Worm (Caenorhabditis elegans): ENCODE measurements around the gene C04G6.4.
A peak's percentile ranks its signal among the peaks of the same experiment; 100 is the strongest.

The C04G6.4 gene

ce11 chrII:5093945-5094344 is 10.7 kb upstream of the C04G6.4 start, which contains the start of gene C04G6.13:
Gene C04G6.13, plus strand, starts transcription at chrII:5094245.
- no peak for TF ChIP-seq blmp-1 (tag; optimal IDR thresholded peaks at IDR 0.05)
- no peak for TF ChIP-seq lin-32 (GFP tag; optimal IDR thresholded peaks at IDR 0.05)
- TF ChIP-seq mep-1 (tag; optimal IDR thresholded peaks at IDR 0.05), result no peak
- no peak for TF ChIP-seq lsy-2 (tag; optimal IDR thresholded peaks at IDR 0.05)
- no peak for TF ChIP-seq snpc-4 (tag; optimal IDR thresholded peaks at IDR 0.05)
- no peak for TF ChIP-seq M03D4.4 (tag; optimal IDR thresholded peaks at IDR 0.05)
- TF ChIP-seq sem-2 (GFP tag; optimal IDR thresholded peaks at IDR 0.05), result no peak
- TF ChIP-seq ceh-39 (tag; optimal IDR thresholded peaks at IDR 0.05), result no peak
- no peak for TF ChIP-seq drap-1 (GFP tag; optimal IDR thresholded peaks at IDR 0.05)

- TF ChIP-seq ztf-11 (tag; optimal IDR thresholded peaks at IDR 0.05) (no peak), ham-2 (GFP tag; optimal IDR thresholded peaks at IDR 0.05) (peak; percentile 76), unc-62 (GFP tag; optimal IDR thresholded peaks at IDR 0.05) (no peak), snpc-4 (tag; optimal IDR thresholded peaks at IDR 0.05) (no peak), ceh-39 (tag; optimal IDR thresholded peaks at IDR 0.05) (no peak), ceh-43 (GFP tag; optimal IDR thresholded peaks at IDR 0.05) (no peak), elt-3 (tag; optimal IDR thresholded peaks at IDR 0.05) (no peak), mls-2 (tag; optimal IDR thresholded peaks at IDR 0.05) (peak; percentile 43), mep-1 (tag; optimal IDR thresholded peaks at IDR 0.05) (peak; percentile 45), nhr-237 (tag; optimal IDR thresholded peaks at IDR 0.05) (peak; percentile 69), cnd-1 (tag; optimal IDR thresholded peaks at IDR 0.05) (no peak), unc-120 (tag; optimal IDR thresholded peaks at IDR 0.05; ENCODE audit: poor library complexity, severe bottlenecking) (peak; percentile 26), sptf-1 (tag; optimal IDR thresholded peaks at IDR 0.05) (peak; percentile 14), ces-1 (GFP tag; optimal IDR thresholded peaks at IDR 0.05) (peak; percentile 49), pha-4 (tag; optimal IDR thresholded peaks at IDR 0.05) (peak; percentile 96), blmp-1 (tag; optimal IDR thresholded peaks at IDR 0.05) (no peak), flh-1 (GFP tag; optimal IDR thresholded peaks at IDR 0.05) (no peak), lin-32 (GFP tag; optimal IDR thresholded peaks at IDR 0.05) (no peak), M03D4.4 (tag; optimal IDR thresholded peaks at IDR 0.05) (peak; percentile 16), lin-13 (tag; optimal IDR thresholded peaks at IDR 0.05) (no peak), nhr-12 (tag; optimal IDR thresholded peaks at IDR 0.05) (no peak)
These were observed 9.4 kb upstream of the C04G6.4 start, which contains the start of gene C04G6.2 for ce11 chrII:5092362-5093281. Gene C04G6.2, plus strand, starts transcription at chrII:5093231.

- TF ChIP-seq flh-1 (GFP tag; optimal IDR thresholded peaks at IDR 0.05), result no peak
- no peak for TF ChIP-seq ceh-39 (tag; optimal IDR thresholded peaks at IDR 0.05)
- no peak for TF ChIP-seq snpc-4 (tag; optimal IDR thresholded peaks at IDR 0.05)
- TF ChIP-seq cnd-1 (tag; optimal IDR thresholded peaks at IDR 0.05), result no peak
- TF ChIP-seq ces-1 (GFP tag; optimal IDR thresholded peaks at IDR 0.05), result no peak
- no peak for TF ChIP-seq nhr-12 (tag; optimal IDR thresholded peaks at IDR 0.05)
- TF ChIP-seq pha-4 (tag; optimal IDR thresholded peaks at IDR 0.05), result no peak
- TF ChIP-seq ceh-83 (GFP tag; optimal IDR thresholded peaks at IDR 0.05), result no peak
- TF ChIP-seq blmp-1 (tag; optimal IDR thresholded peaks at IDR 0.05), result no peak
These were observed 8.5 kb upstream of the C04G6.4 start, which contains the start of gene pld-1 for ce11 chrII:5091640-5092243. Gene pld-1, minus strand, starts transcription at chrII:5091690.

ce11 chrII:5086143-5086542 is 2.9 kb upstream of the C04G6.4 start:
- no peak for TF ChIP-seq M03D4.4 (tag; optimal IDR thresholded peaks at IDR 0.05)
- TF ChIP-seq mep-1 (tag; optimal IDR thresholded peaks at IDR 0.05), result no peak
- TF ChIP-seq nhr-237 (tag; optimal IDR thresholded peaks at IDR 0.05), result no peak
- no peak for TF ChIP-seq nhr-76 (tag; optimal IDR thresholded peaks at IDR 0.05)
- TF ChIP-seq nhr-28 (tag; optimal IDR thresholded peaks at IDR 0.05), result no peak
- no peak for TF ChIP-seq ces-1 (GFP tag; optimal IDR thresholded peaks at IDR 0.05)
- no peak for TF ChIP-seq snpc-4 (tag; optimal IDR thresholded peaks at IDR 0.05)
- TF ChIP-seq lin-13 (tag; optimal IDR thresholded peaks at IDR 0.05), result no peak
- TF ChIP-seq lsy-2 (tag; optimal IDR thresholded peaks at IDR 0.05), result no peak
- no peak for TF ChIP-seq unc-62 (GFP tag; optimal IDR thresholded peaks at IDR 0.05)
- no peak for TF ChIP-seq hlh-1 (tag; optimal IDR thresholded peaks at IDR 0.05)
- TF ChIP-seq bed-3 (GFP tag; optimal IDR thresholded peaks at IDR 0.05), result no peak
- no peak for TF ChIP-seq flh-1 (GFP tag; optimal IDR thresholded peaks at IDR 0.05)
- TF ChIP-seq mls-2 (tag; optimal IDR thresholded peaks at IDR 0.05), result no peak
- no peak for TF ChIP-seq pha-4 (tag; optimal IDR thresholded peaks at IDR 0.05)
- no peak for TF ChIP-seq sptf-1 (tag; optimal IDR thresholded peaks at IDR 0.05)
- TF ChIP-seq drap-1 (GFP tag; optimal IDR thresholded peaks at IDR 0.05), result no peak
- TF ChIP-seq unc-39 (tag; optimal IDR thresholded peaks at IDR 0.05), result no peak
- TF ChIP-seq ztf-11 (tag; optimal IDR thresholded peaks at IDR 0.05), result no peak
- no peak for TF ChIP-seq nhr-2 (tag; optimal IDR thresholded peaks at IDR 0.05)

Data from whole organism, mixed stage, embryonic.